Worm (Caenorhabditis elegans) whole organism, L4 larva: Measurements from ENCODE around the gene F42G10.1.

Experiments
- nhr-237 ChIP-seq: sonication (generic microtip); optimal IDR thresholded peaks from 2 replicates; lab custom pipeline; 2017; ENCODE audit warnings: missing biosample characterization, missing genetic modification characterization
- zag-1 ChIP-seq: fragments of 150-350 bp; optimal IDR thresholded peaks from 2 replicates; lab custom pipeline; 2014; ENCODE audit warnings: missing biosample characterization, missing genetic modification characterization

DNA sequence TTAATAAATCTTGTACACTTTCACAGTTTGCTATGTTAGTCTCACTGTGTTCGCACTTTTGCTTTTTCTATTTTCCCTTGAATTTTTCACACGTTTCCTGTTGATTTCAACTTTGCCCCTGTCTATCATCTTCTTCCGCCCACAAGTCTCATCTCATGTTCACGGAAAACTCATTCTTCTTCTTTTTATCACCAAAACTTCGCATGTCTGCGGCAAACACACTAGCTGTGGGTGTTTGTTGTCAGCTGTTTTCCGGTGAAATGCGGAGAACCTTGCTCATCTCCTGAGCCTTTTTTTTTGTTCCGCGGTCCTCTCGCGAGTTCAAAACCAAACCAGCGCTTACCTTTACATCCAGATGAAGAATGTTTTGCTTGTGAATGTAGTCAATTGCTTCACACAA is 46.5 kb upstream of the F42G10.1 start:
- TF ChIP-seq nhr-237 (tag; lab: Kevin White, UChicago) (no peak), zag-1 (tag; lab: Kevin White, UChicago) (no peak)
